Worm (Caenorhabditis elegans) whole organism, late embryonic: ENCODE results near the gene rpl-11.2.

Experiments used
- C08G9.2 ChIP-seq: sonication (generic microtip); optimal IDR thresholded peaks from 2 replicates; lab custom pipeline; 2016; ENCODE audit warnings: mild to moderate bottlenecking, missing genetic modification characterization, moderate library complexity, missing compliant biosample characterization
- F13H6.1 ChIP-seq: sonication (generic microtip); optimal IDR thresholded peaks from 2 replicates; lab custom pipeline; 2016; ENCODE audit warnings: missing genetic modification characterization, missing compliant biosample characterization
- K02D7.2 ChIP-seq: sonication (generic microtip); optimal IDR thresholded peaks from 2 replicates; lab custom pipeline; 2017; ENCODE audit warnings: mild to moderate bottlenecking, missing genetic modification characterization, missing compliant biosample characterization
- T23F11.4 ChIP-seq: fragments of 200-800 bp; sonication (Bioruptor generic); optimal IDR thresholded peaks from 2 replicates; lab custom pipeline; 2018; ENCODE audit warnings: mild to moderate bottlenecking, missing genetic modification characterization, missing compliant biosample characterization
- Y22D7AL.16 ChIP-seq: sonication (generic microtip); optimal IDR thresholded peaks from 2 replicates; lab custom pipeline; 2016; ENCODE audit warnings: missing genetic modification characterization, missing compliant biosample characterization
- ahr-1 ChIP-seq: sonication (generic microtip); optimal IDR thresholded peaks from 2 replicates; lab custom pipeline; 2016; ENCODE audit warnings: missing genetic modification characterization, missing compliant biosample characterization
- ama-1 ChIP-seq: fragments of 150-350 bp; optimal IDR thresholded peaks from 2 replicates; lab custom pipeline; 2014
- ceh-2 ChIP-seq: sonication (generic microtip); optimal IDR thresholded peaks from 2 replicates; lab custom pipeline; 2016; ENCODE audit warnings: missing genotype, missing genetic modification characterization, missing compliant biosample characterization
- ceh-24 ChIP-seq: sonication (generic microtip); optimal IDR thresholded peaks from 2 replicates; lab custom pipeline; 2016; ENCODE audit warnings: mild to moderate bottlenecking, missing genetic modification characterization, missing compliant biosample characterization
- ceh-30 ChIP-seq: fragments of 150-350 bp; optimal IDR thresholded peaks from 2 replicates; lab custom pipeline; 2014; ENCODE audit warnings: missing biosample characterization, missing genetic modification characterization
- ceh-31 ChIP-seq: sonication (generic microtip); optimal IDR thresholded peaks from 2 replicates; lab custom pipeline; 2016; ENCODE audit warnings: missing genetic modification characterization, missing compliant biosample characterization
- ceh-34 ChIP-seq: sonication (generic microtip); optimal IDR thresholded peaks from 2 replicates; lab custom pipeline; 2016; ENCODE audit warnings: mild to moderate bottlenecking, missing genetic modification characterization, missing compliant biosample characterization
- ceh-45 ChIP-seq: fragments of 200-800 bp; sonication (Bioruptor generic); IDR thresholded peaks from 2 replicates; pipeline ENCODE4 v1.3.6; 2022; ENCODE audit warnings: missing genetic modification reagents, missing genetic modification characterization, missing compliant biosample characterization
- ceh-48 ChIP-seq: sonication (generic microtip); optimal IDR thresholded peaks from 2 replicates; lab custom pipeline; 2016; ENCODE audit warnings: missing genetic modification characterization, inconsistent platforms, missing compliant biosample characterization
- ceh-6 ChIP-seq: fragments of 200-800 bp; sonication (Bioruptor generic); optimal IDR thresholded peaks from 2 replicates; lab custom pipeline; 2018; ENCODE audit warnings: mild to moderate bottlenecking, missing genetic modification characterization, missing compliant biosample characterization
- ceh-9 ChIP-seq: sonication (generic microtip); optimal IDR thresholded peaks from 2 replicates; lab custom pipeline; 2016; ENCODE audit warnings: mild to moderate bottlenecking, missing genetic modification characterization, inconsistent platforms, missing compliant biosample characterization
- che-1 ChIP-seq: sonication (generic microtip); optimal IDR thresholded peaks from 2 replicates; lab custom pipeline; 2016; ENCODE audit warnings: mild to moderate bottlenecking, missing genetic modification characterization, missing compliant biosample characterization
- dmd-4 ChIP-seq: sonication (generic microtip); optimal IDR thresholded peaks from 2 replicates; lab custom pipeline; 2016; ENCODE audit warnings: borderline replicate concordance, missing genetic modification characterization, missing compliant biosample characterization
- elt-2 ChIP-seq: sonication (generic microtip); optimal IDR thresholded peaks from 2 replicates; lab custom pipeline; 2016; ENCODE audit warnings: missing genetic modification reagents, missing genetic modification characterization, missing compliant biosample characterization
- elt-4 ChIP-seq: sonication (generic microtip); optimal IDR thresholded peaks from 2 replicates; lab custom pipeline; 2016; ENCODE audit warnings: missing genetic modification characterization, missing compliant biosample characterization
- fkh-6 ChIP-seq: sonication (generic microtip); optimal IDR thresholded peaks from 2 replicates; lab custom pipeline; 2016; ENCODE audit warnings: missing genetic modification characterization, missing compliant biosample characterization
- gmeb-2 ChIP-seq: sonication (generic microtip); optimal IDR thresholded peaks from 2 replicates; lab custom pipeline; 2016; ENCODE audit warnings: missing genetic modification characterization, inconsistent platforms, missing compliant biosample characterization
- hlh-30 ChIP-seq: sonication (generic microtip); optimal IDR thresholded peaks from 2 replicates; lab custom pipeline; 2017; ENCODE audit warnings: antibody characterized with exemption, missing genetic modification characterization, missing compliant biosample characterization; ENCODE audit not compliant: insufficient read depth
- hlh-6 ChIP-seq: sonication (generic microtip); optimal IDR thresholded peaks from 2 replicates; lab custom pipeline; 2016; ENCODE audit warnings: missing genotype, missing genetic modification characterization, missing compliant biosample characterization
- hlh-8 ChIP-seq: sonication (generic microtip); optimal IDR thresholded peaks from 2 replicates; lab custom pipeline; 2016; ENCODE audit warnings: missing genotype, missing genetic modification characterization, missing compliant biosample characterization
- lim-6 ChIP-seq: sonication (generic microtip); optimal IDR thresholded peaks from 2 replicates; lab custom pipeline; 2016; ENCODE audit warnings: missing genetic modification characterization, missing compliant biosample characterization
- madf-2 ChIP-seq: sonication (generic microtip); optimal IDR thresholded peaks from 2 replicates; lab custom pipeline; 2017; ENCODE audit warnings: missing genetic modification characterization, missing compliant biosample characterization
- nhr-232 ChIP-seq: sonication (generic microtip); optimal IDR thresholded peaks from 2 replicates; lab custom pipeline; 2016; ENCODE audit warnings: missing genetic modification characterization, missing compliant biosample characterization
- pag-3 ChIP-seq: sonication (generic microtip); optimal IDR thresholded peaks from 2 replicates; lab custom pipeline; 2016; ENCODE audit warnings: missing compliant biosample characterization, missing genetic modification characterization, borderline replicate concordance
- pat-9 ChIP-seq: fragments of 200-800 bp; sonication (Bioruptor generic); optimal IDR thresholded peaks from 2 replicates; lab custom pipeline; 2018; ENCODE audit warnings: mild to moderate bottlenecking, missing genetic modification characterization, moderate library complexity, missing compliant biosample characterization
- pha-2 ChIP-seq: sonication (generic microtip); optimal IDR thresholded peaks from 2 replicates; lab custom pipeline; 2017; ENCODE audit warnings: mild to moderate bottlenecking, missing genetic modification characterization, missing compliant biosample characterization
- pha-4 ChIP-seq: fragments of 150-350 bp; optimal IDR thresholded peaks from 2 replicates; lab custom pipeline; 2018; ENCODE audit warnings: missing biosample characterization, missing genetic modification reagents, missing genetic modification characterization
- pqm-1 ChIP-seq: sonication (generic microtip); optimal IDR thresholded peaks from 2 replicates; lab custom pipeline; 2016; ENCODE audit warnings: missing genetic modification characterization, missing compliant biosample characterization
- pros-1 ChIP-seq: fragments of 150-350 bp; optimal IDR thresholded peaks from 2 replicates; lab custom pipeline; 2014; ENCODE audit warnings: missing biosample characterization, missing genetic modification reagents, missing genetic modification characterization
- ref-2 ChIP-seq: sonication (generic microtip); optimal IDR thresholded peaks from 2 replicates; lab custom pipeline; 2016; ENCODE audit warnings: missing genetic modification characterization, missing compliant biosample characterization
- rnt-1 ChIP-seq: sonication (generic microtip); optimal IDR thresholded peaks from 2 replicates; lab custom pipeline; 2016; ENCODE audit warnings: missing genetic modification characterization, missing compliant biosample characterization
- sox-2 ChIP-seq: fragments of 200-800 bp; sonication (Bioruptor generic); IDR thresholded peaks from 2 replicates; pipeline ENCODE4 v1.3.6; 2022; ENCODE audit warnings: missing genetic modification reagents, missing genetic modification characterization, missing compliant biosample characterization
- ttx-3 ChIP-seq: sonication (generic microtip); optimal IDR thresholded peaks from 2 replicates; lab custom pipeline; 2016; ENCODE audit warnings: missing genetic modification reagents, missing genetic modification characterization, missing compliant biosample characterization
- unc-42 ChIP-seq: sonication (generic microtip); optimal IDR thresholded peaks from 2 replicates; lab custom pipeline; 2016; ENCODE audit warnings: missing genotype, missing genetic modification characterization, missing compliant biosample characterization
- unc-55 ChIP-seq: sonication (generic microtip); optimal IDR thresholded peaks from 2 replicates; lab custom pipeline; 2017; ENCODE audit warnings: missing biosample characterization, missing genetic modification reagents, missing genetic modification characterization
- unc-86 ChIP-seq: sonication (generic microtip); optimal IDR thresholded peaks from 2 replicates; lab custom pipeline; 2016; ENCODE audit warnings: missing genetic modification characterization, missing compliant biosample characterization
- zip-5 ChIP-seq: sonication (generic microtip); optimal IDR thresholded peaks from 2 replicates; lab custom pipeline; 2016; ENCODE audit warnings: missing genetic modification characterization, missing compliant biosample characterization
- ztf-16 ChIP-seq: sonication (generic microtip); optimal IDR thresholded peaks from 2 replicates; lab custom pipeline; 2017; ENCODE audit warnings: missing genetic modification characterization, missing compliant biosample characterization

The rpl-11.2 gene

DNA sequence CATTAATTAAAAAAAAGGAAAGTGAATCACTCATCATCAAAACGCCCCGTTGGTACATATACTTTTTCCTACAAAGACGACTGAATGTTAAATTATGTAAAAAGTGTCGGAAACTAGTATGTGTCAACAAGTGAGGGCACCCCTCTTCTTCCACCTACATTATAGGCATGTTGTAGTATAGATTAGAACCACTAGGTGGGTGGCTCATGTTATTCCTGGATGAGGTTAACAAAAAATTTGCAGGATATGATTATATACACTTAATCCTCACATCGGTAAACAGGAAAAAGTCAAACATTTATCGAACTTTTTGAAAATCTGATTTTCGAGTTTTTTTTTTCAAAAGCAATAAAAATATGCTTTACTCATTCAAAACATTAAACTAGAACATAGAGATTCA is 33.6 kb upstream of the rpl-11.2 start:
- TF ChIP-seq ceh-45 (GFP tag; lab: Robert Waterston, UW): no peak
- no peak for TF ChIP-seq sox-2 (GFP tag; lab: Robert Waterston, UW)
- no peak for TF ChIP-seq hlh-6
- no peak for TF ChIP-seq dmd-4 (tag; lab: Kevin White, UChicago)
- no peak for TF ChIP-seq K02D7.2
- TF ChIP-seq ceh-9: no peak
- TF ChIP-seq pros-1 (tag; lab: Kevin White, UChicago): no peak
- TF ChIP-seq C08G9.2 (tag; lab: Kevin White, UChicago): no peak
- no peak for TF ChIP-seq ceh-48 (tag; lab: Kevin White, UChicago)
- TF ChIP-seq ztf-16 (tag; lab: Kevin White, UChicago): no peak
- no peak for TF ChIP-seq F13H6.1 (tag; lab: Kevin White, UChicago)
- no peak for TF ChIP-seq hlh-8 (tag; lab: Kevin White, UChicago)
- no peak for TF ChIP-seq nhr-232 (tag; lab: Kevin White, UChicago)
- TF ChIP-seq ref-2: no peak
- no peak for TF ChIP-seq Y22D7AL.16 (tag; lab: Kevin White, UChicago)
- no peak for TF ChIP-seq unc-42
- no peak for TF ChIP-seq che-1 (tag; lab: Kevin White, UChicago)
- TF ChIP-seq pha-4: no peak
- no peak for TF ChIP-seq ceh-2

DNA sequence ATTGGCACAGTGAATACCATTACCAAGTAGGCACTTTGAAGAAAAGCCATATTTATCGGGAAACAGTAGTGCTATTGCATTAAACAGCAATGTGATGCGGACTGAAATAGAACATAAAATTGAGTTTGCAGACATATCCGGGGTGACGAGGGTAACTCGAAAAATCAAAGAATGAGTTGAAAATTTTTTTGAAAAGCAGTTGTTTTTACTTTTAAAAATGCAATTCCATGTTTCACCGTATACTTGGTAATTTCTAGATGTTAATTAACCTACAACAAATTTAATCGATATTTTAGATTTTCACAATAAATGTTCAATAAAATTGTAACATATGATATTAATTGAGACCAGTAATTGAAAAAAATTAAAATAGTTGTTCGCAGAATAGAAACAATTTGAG is 31.8 kb upstream of the rpl-11.2 start, which contains the start of gene AH9.4:
Gene AH9.4 (minus strand): TSS at position 101 of the 400 bp plus-strand sequence.
- TF ChIP-seq rnt-1 (tag; lab: Kevin White, UChicago) (no peak), unc-86 (tag; lab: Kevin White, UChicago) (no peak), K02D7.2 (no peak), ref-2 (no peak), ttx-3 (tag; lab: Kevin White, UChicago) (no peak), unc-55 (GFP tag; lab: Kevin White, UChicago) (no peak), hlh-30 (tag; lab: Kevin White, UChicago) (no peak), T23F11.4 (GFP tag; lab: Kevin White, UChicago) (no peak), madf-2 (no peak)
- TF ChIP-seq, all 69 proteins: peak for 0

DNA sequence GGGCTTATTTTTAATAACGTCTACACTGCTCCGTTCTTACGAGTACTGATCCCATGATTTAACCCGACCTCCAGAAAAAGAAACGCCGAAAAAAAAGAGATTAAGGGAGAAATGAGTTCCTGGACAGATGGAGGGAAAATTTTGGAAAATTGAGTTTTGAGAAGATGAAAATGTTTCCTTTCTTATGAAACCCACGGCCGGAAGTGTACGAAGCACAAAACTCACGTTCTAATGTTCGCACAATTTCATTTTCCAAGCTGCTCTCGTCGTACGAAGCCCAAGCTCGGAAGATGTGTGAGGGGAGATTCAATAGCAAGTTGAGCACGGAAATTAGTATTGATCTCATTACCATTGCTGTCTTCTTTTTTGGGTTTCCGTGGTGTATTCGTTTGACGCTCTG is 29.0 kb upstream of the rpl-11.2 start:
- no peak for TF ChIP-seq C08G9.2 (tag; lab: Kevin White, UChicago)
- peak; percentile 70 for TF ChIP-seq unc-42

DNA sequence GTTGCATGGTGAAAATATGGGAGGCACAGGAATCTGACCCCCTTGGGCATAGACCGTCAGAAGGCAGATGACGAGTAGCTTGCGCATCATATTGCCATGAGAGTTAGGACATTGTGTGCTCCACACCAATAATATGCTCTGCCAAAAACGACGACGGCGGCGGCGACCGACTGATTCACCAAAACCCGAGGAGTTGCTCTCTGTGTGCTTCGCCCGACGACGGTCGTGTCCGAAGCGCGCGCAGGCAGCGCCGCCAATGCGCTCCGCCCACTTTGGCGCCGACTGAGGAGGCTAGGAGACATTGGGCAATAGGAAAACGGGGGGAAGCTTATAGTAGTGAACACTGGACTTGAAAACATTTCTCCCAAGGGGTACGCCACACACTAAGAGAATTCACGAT is 25.5 kb upstream of the rpl-11.2 start, which contains the start of gene AH9.6:
Gene AH9.6 (minus strand): TSS at position 183 of the 400 bp plus-strand sequence.
- TF ChIP-seq fkh-6 (tag; lab: Kevin White, UChicago): no peak
- no peak for TF ChIP-seq ceh-2
- no peak for TF ChIP-seq pag-3 (tag; lab: Kevin White, UChicago)

- TF ChIP-seq unc-42: peak; percentile 19
- no peak for TF ChIP-seq F13H6.1 (tag; lab: Kevin White, UChicago)
These were observed 24.4 kb upstream of the rpl-11.2 start for ce11 chrX:2266777-2267176.

- no peak for TF ChIP-seq rnt-1 (tag; lab: Kevin White, UChicago)
- no peak for TF ChIP-seq ahr-1 (tag; lab: Kevin White, UChicago)
- TF ChIP-seq ceh-6 (GFP tag; lab: Kevin White, UChicago): no peak
- no peak for TF ChIP-seq ama-1 (lab: Kevin White, UChicago)
- TF ChIP-seq pag-3 (tag; lab: Kevin White, UChicago): no peak
These were observed 23.9 kb upstream of the rpl-11.2 start for ce11 chrX:2266366-2266765.

DNA sequence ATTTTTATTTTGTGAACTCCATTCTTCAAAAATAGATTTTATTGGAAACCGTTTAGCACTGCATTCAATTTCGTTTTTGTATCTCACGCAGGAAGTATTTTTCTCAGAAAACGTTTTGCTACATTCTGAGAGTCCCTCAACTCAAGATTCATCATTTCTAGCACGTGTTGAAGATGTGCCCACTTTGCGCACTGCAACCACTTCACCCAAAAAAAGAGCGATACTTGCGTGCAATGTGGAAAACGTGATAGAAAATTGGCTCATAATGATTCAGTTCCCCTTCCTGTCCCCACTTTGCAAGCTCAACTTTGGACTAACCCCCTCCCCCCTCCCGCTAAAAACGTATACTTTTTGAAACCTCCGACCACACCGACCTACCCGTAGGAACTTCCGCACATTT is 22.7 kb upstream of the rpl-11.2 start:
- TF ChIP-seq gmeb-2 (tag; lab: Kevin White, UChicago): no peak
- no peak for TF ChIP-seq lim-6 (tag; lab: Kevin White, UChicago)
- TF ChIP-seq unc-42: no peak
- no peak for TF ChIP-seq pha-2
- TF ChIP-seq F13H6.1 (tag; lab: Kevin White, UChicago): no peak
- TF ChIP-seq elt-2 (tag; lab: Kevin White, UChicago): no peak
- no peak for TF ChIP-seq fkh-6 (tag; lab: Kevin White, UChicago)
- TF ChIP-seq zip-5: no peak
- TF ChIP-seq pqm-1 (tag; lab: Kevin White, UChicago): no peak
- TF ChIP-seq ceh-34 (tag; lab: Kevin White, UChicago): no peak
- no peak for TF ChIP-seq ceh-31 (tag; lab: Kevin White, UChicago)
- no peak for TF ChIP-seq pat-9 (tag; lab: Kevin White, UChicago)
- TF ChIP-seq ceh-30 (tag; lab: Kevin White, UChicago): no peak
- TF ChIP-seq hlh-8 (tag; lab: Kevin White, UChicago): no peak
- no peak for TF ChIP-seq ceh-24 (tag; lab: Kevin White, UChicago)
- TF ChIP-seq elt-4 (tag; lab: Kevin White, UChicago): no peak
